Fruit fly (Drosophila melanogaster) whole organism, wandering third instar larva: ENCODE results near the gene CG34149.
A peak's percentile ranks its signal among the peaks of the same experiment; 100 is the strongest.

ENCODE experiments used
- Abd-B ChIP-seq: fragments of >200 bp; optimal IDR thresholded peaks from 2 replicates; lab custom pipeline; 2017; ENCODE audit warnings: missing biosample characterization, missing genetic modification characterization
- Mio ChIP-seq: sonication (Bioruptor generic); optimal IDR thresholded peaks from 2 replicates; lab custom pipeline; 2016; ENCODE audit warnings: missing biosample characterization, missing genetic modification characterization
- dmrt93B ChIP-seq: fragments of 200-800 bp; sonication (Bioruptor generic); optimal IDR thresholded peaks from 2 replicates; lab custom pipeline; 2018; ENCODE audit warnings: missing biosample characterization, mild to moderate bottlenecking, missing genetic modification characterization
- jim ChIP-seq: fragments of 175-275, 200-325 bp; sonication (Bioruptor generic); optimal IDR thresholded peaks from 2 replicates; lab custom pipeline; 2016; ENCODE audit warnings: missing biosample characterization, mild to moderate bottlenecking, missing genetic modification characterization
- psq ChIP-seq: fragments of 200-800 bp; sonication (Bioruptor generic); optimal IDR thresholded peaks from 3 replicates; lab custom pipeline; 2017; ENCODE audit warnings: missing biosample characterization, mild to moderate bottlenecking, missing genetic modification characterization, moderate library complexity

dm6 chr3R:22358810-22359209 lies 21.1 kb upstream of the CG34149 start:
- TF ChIP-seq psq (GFP tag; lab: Kevin White, UChicago): peak; percentile 72
- TF ChIP-seq Abd-B (GFP tag; lab: Kevin White, UChicago): no peak
- TF ChIP-seq jim: no peak
- peak; percentile 15 for TF ChIP-seq dmrt93B
- peak; percentile 63 for TF ChIP-seq Mio
